Worm (Caenorhabditis elegans): ENCODE data around the gene R05D3.12.

Gene R05D3.12

DNA sequence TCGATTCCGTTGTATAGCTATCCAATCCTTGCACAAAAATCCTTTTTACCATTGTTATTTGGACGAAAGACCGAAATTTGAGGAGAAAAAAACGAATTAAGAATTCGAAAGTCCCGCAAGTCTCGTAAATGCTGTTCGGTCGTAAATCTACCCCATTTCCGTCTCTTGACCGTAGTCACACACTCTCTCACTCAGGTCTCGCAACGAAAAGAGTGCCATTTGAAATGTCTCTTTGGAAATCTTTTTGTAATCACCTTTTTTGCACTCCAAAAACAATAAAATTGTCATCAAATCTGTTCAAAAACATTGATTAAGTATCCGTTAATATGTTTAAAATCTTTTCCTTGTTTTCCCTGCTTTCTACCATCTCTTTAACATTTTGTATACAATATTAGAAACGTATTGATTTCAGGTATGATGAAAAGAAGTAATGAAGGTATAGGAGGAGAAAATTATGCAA, 22.5 kb upstream of the R05D3.12 start, which contains the start of the genes R05D3.8 and rfp-1 (continued):
- TF ChIP-seq dmd-9 (GFP tag; IDR thresholded peaks at IDR 0.05) (no peak), php-3 (GFP tag; IDR thresholded peaks at IDR 0.05) (no peak), tag-97 (GFP tag; IDR thresholded peaks at IDR 0.05) (no peak), Y48G9A.11 (GFP tag; IDR thresholded peaks at IDR 0.05) (no peak; the same call in 1 of the 2 replicates), snpc-1.2 (GFP tag; IDR thresholded peaks at IDR 0.05) (no peak), F26F4.8 (GFP tag; conservative IDR thresholded peaks at IDR 0.05) (no peak), ctbp-1 (GFP tag; IDR thresholded peaks at IDR 0.05) (no peak), duxl-1 (tag; optimal IDR thresholded peaks at IDR 0.05; ENCODE audit: poor library complexity) (peak; percentile 6), lin-39 (tag; optimal IDR thresholded peaks at IDR 0.05) (no peak), jun-1 (tag; optimal IDR thresholded peaks at IDR 0.05) (no peak), gei-8 (GFP tag; optimal IDR thresholded peaks at IDR 0.05) (no peak), lin-15B (tag; optimal IDR thresholded peaks at IDR 0.05) (peak; percentile 49), nhr-76 (tag; optimal IDR thresholded peaks at IDR 0.05) (no peak), lin-38 (GFP tag; IDR thresholded peaks at IDR 0.05) (peak; percentile 65), snpc-4 (tag; optimal IDR thresholded peaks at IDR 0.05) (no peak), spr-3 (GFP tag; optimal IDR thresholded peaks at IDR 0.05) (no peak), saeg-2 (GFP tag; IDR thresholded peaks at IDR 0.05) (no peak), Y105C5A.15 (GFP tag; IDR thresholded peaks at IDR 0.05) (no peak), daf-19 (GFP tag; conservative IDR thresholded peaks at IDR 0.05) (no peak), nhr-237 (tag; optimal IDR thresholded peaks at IDR 0.05) (no peak), ZK546.5 (tag; optimal IDR thresholded peaks at IDR 0.05) (peak in 1 of 2 experiments; percentile 19), egl-27 (tag; optimal IDR thresholded peaks at IDR 0.05) (no peak), nhr-28 (tag; optimal IDR thresholded peaks at IDR 0.05) (peak; percentile 85), hmg-1.1 (GFP tag; IDR thresholded peaks at IDR 0.05) (no peak; the same call in 1 of the 2 replicates), lsy-2 (tag; optimal IDR thresholded peaks at IDR 0.05) (peak; percentile 97 to 99), nhr-25 (tag; optimal IDR thresholded peaks at IDR 0.05; ENCODE audit: borderline replicate concordance, insufficient read depth) (peak; percentile 76), sdz-12 (GFP tag; optimal IDR thresholded peaks at IDR 0.05) (no peak), spr-1 (tag; optimal IDR thresholded peaks at IDR 0.05) (no peak), mdt-29 (GFP tag; IDR thresholded peaks at IDR 0.05) (no peak), R02D3.7 (tag; optimal IDR thresholded peaks at IDR 0.05) (peak; percentile 97), egl-43 (GFP tag; IDR thresholded peaks at IDR 0.05) (no peak)

ce11 chrIII:8363253-8364061, 17.3 kb upstream of the R05D3.12 start, which contains the start of gene R05D3.3:
Gene R05D3.3, plus strand, starts transcription at chrIII:8364011.
- TF ChIP-seq nhr-102 (tag; optimal IDR thresholded peaks at IDR 0.05) (no peak), ztf-11 (tag; optimal IDR thresholded peaks at IDR 0.05) (no peak), zag-1 (tag; optimal IDR thresholded peaks at IDR 0.05) (no peak), ceh-62 (tag; optimal IDR thresholded peaks at IDR 0.05) (no peak), jun-1 (tag; optimal IDR thresholded peaks at IDR 0.05) (no peak), madf-9 (GFP tag; conservative IDR thresholded peaks at IDR 0.05) (no peak), egl-27 (tag; optimal IDR thresholded peaks at IDR 0.05) (no peak), lin-39 (tag; optimal IDR thresholded peaks at IDR 0.05) (no peak), mdt-29 (GFP tag; IDR thresholded peaks at IDR 0.05) (no peak), mes-2 (tag; optimal IDR thresholded peaks at IDR 0.05; ENCODE audit: poor library complexity, severe bottlenecking) (no peak), pqm-1 (tag; optimal IDR thresholded peaks at IDR 0.05) (no peak), dmd-6 (GFP tag; IDR thresholded peaks at IDR 0.05) (no peak), aha-1 (tag) (peak; percentile 83), pha-4 (GFP tag; IDR thresholded peaks at IDR 0.05) (no peak), pha-4 (tag; optimal IDR thresholded peaks at IDR 0.05) (no peak), dpl-1 (GFP tag; optimal IDR thresholded peaks at IDR 0.05) (peak; percentile 25), nhr-28 (tag; optimal IDR thresholded peaks at IDR 0.05) (no peak)
